Worm (Caenorhabditis elegans): ENCODE results near the gene F14H12.8.

F14H12.8 gene

DNA sequence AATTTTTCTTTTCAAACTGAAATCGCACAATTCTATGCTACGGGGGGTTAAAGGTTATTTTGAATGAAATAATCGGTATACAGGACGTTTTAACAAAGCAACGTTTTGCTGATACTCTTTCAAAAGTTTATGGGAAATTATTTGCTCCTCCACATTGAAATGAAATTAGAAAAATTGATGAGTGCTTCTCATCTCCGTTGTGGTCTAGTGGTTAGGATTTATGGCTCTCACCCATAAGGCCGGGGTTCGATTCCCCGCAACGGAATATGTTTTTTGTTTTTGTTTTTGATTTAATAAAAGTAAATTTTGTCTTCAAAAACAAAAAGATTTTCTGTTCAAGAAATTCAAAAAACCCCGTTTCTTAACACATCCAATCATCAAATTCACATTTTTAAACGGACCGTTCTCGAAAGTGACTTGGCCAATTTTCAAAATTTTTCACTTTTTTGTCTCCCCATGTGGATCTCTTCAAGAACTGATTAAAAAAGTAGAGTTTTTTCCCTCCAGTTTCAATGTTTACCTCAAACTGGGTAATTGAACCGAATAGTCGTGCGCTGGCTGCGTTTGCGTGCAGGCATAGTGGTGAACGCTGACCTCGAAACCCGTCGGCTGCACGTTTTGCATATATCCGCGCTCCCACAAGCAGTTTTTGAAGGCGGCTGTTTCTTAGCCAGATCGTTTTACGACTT, 45.0 kb upstream of the F14H12.8 start:
- TF ChIP-seq daf-16 (GFP tag; optimal IDR thresholded peaks at IDR 0.05) (peak in 1 of 2 experiments; percentile 4), daf-16 (tag; optimal IDR thresholded peaks at IDR 0.05) (no peak), ZK546.5 (tag; optimal IDR thresholded peaks at IDR 0.05) (no peak), mdl-1 (tag; optimal IDR thresholded peaks at IDR 0.05) (no peak), lir-3 (tag; optimal IDR thresholded peaks at IDR 0.05) (no peak), lin-13 (GFP tag; optimal IDR thresholded peaks at IDR 0.05) (no peak), skn-1 (tag; optimal IDR thresholded peaks at IDR 0.05) (no peak), lin-39 (tag; optimal IDR thresholded peaks at IDR 0.05) (no peak), nhr-10 (tag; optimal IDR thresholded peaks at IDR 0.05) (no peak), daf-12 (tag; optimal IDR thresholded peaks at IDR 0.05) (no peak), zfp-3 (GFP tag; conservative IDR thresholded peaks at IDR 0.05) (peak; percentile 49; the same call in 1 of the 2 replicates), dmd-6 (GFP tag; IDR thresholded peaks at IDR 0.05) (no peak), ztf-11 (tag; optimal IDR thresholded peaks at IDR 0.05) (no peak), F26F4.8 (GFP tag; conservative IDR thresholded peaks at IDR 0.05) (0 out of 2 replicates have a peak, but pooled peaks have one; percentile 43), sdz-12 (GFP tag; optimal IDR thresholded peaks at IDR 0.05) (no peak), vab-7 (GFP tag; IDR thresholded peaks at IDR 0.05) (peak; percentile 55; the same call in 1 of the 2 replicates), nhr-102 (tag; optimal IDR thresholded peaks at IDR 0.05) (no peak), hmg-1.1 (GFP tag; IDR thresholded peaks at IDR 0.05) (no peak), mes-2 (tag; optimal IDR thresholded peaks at IDR 0.05; ENCODE audit: poor library complexity, severe bottlenecking) (peak; percentile 35), fos-1 (tag; optimal IDR thresholded peaks at IDR 0.05) (no peak), nhr-237 (tag; optimal IDR thresholded peaks at IDR 0.05) (no peak), dve-1 (tag; optimal IDR thresholded peaks at IDR 0.05; ENCODE audit: insufficient read depth) (no peak), F49E8.2 (tag; optimal IDR thresholded peaks at IDR 0.05; ENCODE audit: borderline replicate concordance) (no peak), dmd-8 (GFP tag; IDR thresholded peaks at IDR 0.05) (no peak), snpc-1.2 (GFP tag; IDR thresholded peaks at IDR 0.05) (peak; percentile 10; the same call in 1 of the 2 replicates), lim-7 (GFP tag; IDR thresholded peaks at IDR 0.05) (peak; percentile 76), madf-5 (GFP tag; IDR thresholded peaks at IDR 0.05) (no peak), lin-1 (GFP tag; IDR thresholded peaks at IDR 0.05) (peak; percentile 11; the same call in 1 of the 2 replicates), hlh-30 (tag; optimal IDR thresholded peaks at IDR 0.05; ENCODE audit: insufficient read depth) (no peak), nhr-11 (tag; optimal IDR thresholded peaks at IDR 0.05) (no peak), lin-38 (GFP tag; IDR thresholded peaks at IDR 0.05) (no peak), attf-4 (tag; optimal IDR thresholded peaks at IDR 0.05) (no peak), ceh-82 (tag; optimal IDR thresholded peaks at IDR 0.05) (no peak), ceh-28 (tag; optimal IDR thresholded peaks at IDR 0.05) (no peak), T26A8.4 (GFP tag; IDR thresholded peaks at IDR 0.05) (no peak), tra-1 (GFP tag; IDR thresholded peaks at IDR 0.05) (no peak), dmd-9 (GFP tag; IDR thresholded peaks at IDR 0.05) (no peak), jun-1 (tag; optimal IDR thresholded peaks at IDR 0.05) (no peak), rbr-2 (tag; optimal IDR thresholded peaks at IDR 0.05) (no peak), spr-3 (GFP tag; optimal IDR thresholded peaks at IDR 0.05) (no peak), set-16 (GFP tag; IDR thresholded peaks at IDR 0.05) (no peak), madf-9 (GFP tag; conservative IDR thresholded peaks at IDR 0.05) (no peak), gei-8 (GFP tag; optimal IDR thresholded peaks at IDR 0.05) (no peak), tag-97 (GFP tag; IDR thresholded peaks at IDR 0.05) (no peak), unc-62 (GFP tag; optimal IDR thresholded peaks at IDR 0.05 in 1 of 2) (peak in 1 of 2 experiments; percentile 7), unc-62 (tag; optimal IDR thresholded peaks at IDR 0.05) (no peak), F10B5.3 (tag; optimal IDR thresholded peaks at IDR 0.05) (no peak), F37D6.2 (tag; optimal IDR thresholded peaks at IDR 0.05) (no peak), ZK337.2 (GFP tag; IDR thresholded peaks at IDR 0.05) (0 out of 2 replicates have a peak, but pooled peaks have one; percentile 20), ama-1 (optimal IDR thresholded peaks at IDR 0.05) (no peak), F44E2.7 (GFP tag; IDR thresholded peaks at IDR 0.05) (no peak)

Measured in whole organism, L4 larva.